Worm (Caenorhabditis elegans): ENCODE measurements around the gene H03E18.2.

ce11 chrX:8556614-8557196 is 36.4 kb upstream of the H03E18.2 start, which contains the start of gene utx-1:
- no peak for TF ChIP-seq F57A8.1 (GFP tag; optimal IDR thresholded peaks at IDR 0.05)
- no peak for TF ChIP-seq fkh-3 (tag; optimal IDR thresholded peaks at IDR 0.05)
- TF ChIP-seq snpc-4 (GFP tag; optimal IDR thresholded peaks at IDR 0.05) = no peak
- TF ChIP-seq snpc-4 (tag; optimal IDR thresholded peaks at IDR 0.05) = no peak
- no peak for TF ChIP-seq snpc-3.4 (tag; optimal IDR thresholded peaks at IDR 0.05)
- TF ChIP-seq let-607 (tag; optimal IDR thresholded peaks at IDR 0.05) = no peak
